Worm (Caenorhabditis elegans): Measurements from ENCODE around the gene F22F7.8.

- TF ChIP-seq klf-2 (GFP tag; conservative IDR thresholded peaks at IDR 0.05) (no peak), med-1 (GFP tag; optimal IDR thresholded peaks at IDR 0.05; ENCODE audit: insufficient read depth) (no peak), ref-1 (GFP tag; conservative IDR thresholded peaks at IDR 0.05) (no peak), ztf-23 (GFP tag; IDR thresholded peaks at IDR 0.05) (no peak), ztf-29 (GFP tag; IDR thresholded peaks at IDR 0.05) (no peak), T22C8.4 (GFP tag; IDR thresholded peaks at IDR 0.05) (no peak)
These were observed 24.3 kb upstream of the F22F7.8 start, which contains the start of gene str-52 for ce11 chrV:2146044-2146443.

All from whole organism, midembryonic.